Worm (Caenorhabditis elegans) whole organism, dauer: Measurements from ENCODE around the gene C14A4.7.
A peak's percentile ranks its signal among the peaks of the same experiment; 100 is the strongest.

Experiments used
- unc-62 ChIP-seq: sonication (generic microtip); optimal IDR thresholded peaks from 2 replicates; lab custom pipeline; 2017; ENCODE audit warnings: missing biosample characterization, missing genetic modification reagents, missing genetic modification characterization

The C14A4.7 gene

ce11 chrII:10556550-10557205, 39.7 kb downstream of the C14A4.7 start:
- no peak for TF ChIP-seq unc-62 (GFP tag; lab: Kevin White, UChicago)

ce11 chrII:10555484-10556075, 40.8 kb downstream of the C14A4.7 start:
- no peak for TF ChIP-seq unc-62 (GFP tag; lab: Kevin White, UChicago)

ce11 chrII:10554972-10555371, 41.4 kb downstream of the C14A4.7 start, which contains the start of gene mnk-1:
Gene mnk-1 (minus strand): TSS chrII:10555044.
- no peak for TF ChIP-seq unc-62 (GFP tag; lab: Kevin White, UChicago)

- TF ChIP-seq unc-62 (GFP tag; lab: Kevin White, UChicago) = no peak
Observed at ce11 chrII:10554046-10554399, 42.3 kb downstream of the C14A4.7 start.

ce11 chrII:10553377-10554045, 42.9 kb downstream of the C14A4.7 start:
- TF ChIP-seq unc-62 (GFP tag; lab: Kevin White, UChicago) = no peak

- TF ChIP-seq unc-62 (GFP tag; lab: Kevin White, UChicago) = peak; percentile 36
Observed at ce11 chrII:10551985-10552736, 44.2 kb downstream of the C14A4.7 start.

- TF ChIP-seq unc-62 (GFP tag; lab: Kevin White, UChicago) = no peak
Observed at ce11 chrII:10550872-10551647, 45.3 kb downstream of the C14A4.7 start.

- TF ChIP-seq unc-62 (GFP tag; lab: Kevin White, UChicago) = no peak
Observed at ce11 chrII:10550173-10550572, 46.2 kb downstream of the C14A4.7 start.

ce11 chrII:10548778-10549671, 47.3 kb downstream of the C14A4.7 start:
- TF ChIP-seq unc-62 (GFP tag; lab: Kevin White, UChicago) = no peak

- TF ChIP-seq unc-62 (GFP tag; lab: Kevin White, UChicago) = no peak
Observed at ce11 chrII:10547803-10548693, 48.3 kb downstream of the C14A4.7 start.

- TF ChIP-seq unc-62 (GFP tag; lab: Kevin White, UChicago) = no peak
Observed at ce11 chrII:10547311-10547710, 49.1 kb downstream of the C14A4.7 start.

ce11 chrII:10546784-10547087, 49.6 kb downstream of the C14A4.7 start:
- no peak for TF ChIP-seq unc-62 (GFP tag; lab: Kevin White, UChicago)
